Fruit fly (Drosophila melanogaster): ENCODE measurements around the gene Pen.

The Pen gene

DNA sequence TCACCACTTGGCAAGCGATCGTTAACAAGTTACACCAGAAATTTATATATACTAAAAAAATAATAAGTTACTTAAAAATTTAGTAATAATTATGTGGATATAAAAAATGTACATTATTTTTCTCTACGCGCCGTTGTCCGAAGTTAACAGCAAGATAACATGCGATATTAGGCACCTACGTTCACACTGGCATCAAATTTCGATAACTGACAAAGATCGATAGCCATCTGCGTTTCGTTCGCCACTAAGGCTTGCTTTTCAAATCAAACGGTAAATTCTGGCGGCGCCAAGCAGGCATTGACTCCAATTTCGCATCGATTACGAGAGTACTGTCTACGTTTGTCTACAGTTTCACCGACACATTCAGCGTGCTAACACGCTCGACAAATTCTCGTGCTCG, at the start of gene Pen:
TSS of gene Pen (plus strand) at position 196 of the 400 bp plus-strand sequence.
- TF ChIP-seq CG8478 (optimal IDR thresholded peaks at IDR 0.05) (no peak), CTCF (optimal IDR thresholded peaks at IDR 0.05) (peak in 1 of 2 experiments; percentile 17)

DNA sequence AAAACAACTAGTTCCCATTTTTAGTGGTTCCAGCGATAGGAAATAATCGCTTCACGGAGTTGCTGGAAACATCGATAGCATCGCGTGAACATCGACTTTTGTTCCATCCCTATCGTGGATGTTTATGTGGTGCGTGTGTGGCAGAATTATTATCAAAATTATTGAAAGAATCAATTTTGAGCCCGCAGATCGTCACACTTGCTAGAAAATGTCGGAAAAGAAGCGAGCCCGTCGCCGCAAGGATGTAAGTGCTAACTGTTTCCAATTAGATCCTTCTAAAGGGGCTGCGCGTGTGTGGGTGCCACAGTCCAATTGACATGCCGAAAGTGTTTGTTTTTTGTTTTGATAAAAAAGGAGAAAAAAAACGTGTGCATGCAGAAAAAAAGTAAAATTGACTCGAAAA, 47.4 kb upstream of the Pen start, which contains the start of gene Trp1:
TSS of gene Trp1 (plus strand) at position 89 of the 403 bp plus-strand sequence.
- TF ChIP-seq CG8478 (optimal IDR thresholded peaks at IDR 0.05) (no peak), CTCF (optimal IDR thresholded peaks at IDR 0.05) (peak in 1 of 2 experiments; percentile 43)

DNA sequence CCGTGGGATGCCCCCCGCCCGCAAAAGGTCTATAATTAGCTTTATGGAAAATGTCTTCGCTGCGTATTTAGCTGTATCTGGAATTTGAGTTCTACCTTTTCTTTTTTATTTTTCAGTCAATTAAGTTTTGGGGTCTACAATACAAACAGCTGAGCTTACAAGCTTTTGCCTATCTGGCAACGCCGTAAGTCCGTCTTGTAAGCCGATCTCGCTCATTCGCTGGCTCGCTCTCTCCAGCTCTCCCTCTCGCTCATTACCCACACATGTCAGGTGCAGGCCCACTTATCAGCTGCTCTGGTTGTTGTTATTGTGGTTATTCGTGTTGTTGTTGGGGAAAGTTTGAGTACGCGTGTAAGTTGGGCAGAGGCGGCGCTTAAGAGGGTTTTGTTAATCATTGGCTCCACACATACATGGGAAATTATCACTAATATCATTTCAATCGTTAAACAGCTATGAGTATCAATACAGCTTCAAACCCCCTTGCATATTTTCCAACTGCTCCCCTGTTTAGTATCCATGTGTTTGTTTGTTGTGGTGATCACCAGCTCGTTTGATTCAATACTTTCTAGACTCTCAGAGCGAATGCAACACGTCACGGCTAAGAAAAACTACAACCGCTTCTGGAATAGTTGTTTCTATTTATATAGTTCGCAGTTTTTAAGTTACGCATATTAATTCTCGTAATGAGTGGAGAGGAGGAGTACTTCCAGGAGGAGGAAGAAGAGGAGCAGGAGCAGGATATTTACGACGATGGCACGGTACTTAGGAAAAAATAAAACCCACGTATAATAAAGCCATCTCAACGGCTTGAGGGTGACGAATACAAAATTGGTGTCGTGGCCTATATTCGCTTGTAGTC, 46.7 kb upstream of the Pen start:
- TF ChIP-seq CTCF (optimal IDR thresholded peaks at IDR 0.05): no peak
- no peak for TF ChIP-seq CG8478 (optimal IDR thresholded peaks at IDR 0.05)

DNA sequence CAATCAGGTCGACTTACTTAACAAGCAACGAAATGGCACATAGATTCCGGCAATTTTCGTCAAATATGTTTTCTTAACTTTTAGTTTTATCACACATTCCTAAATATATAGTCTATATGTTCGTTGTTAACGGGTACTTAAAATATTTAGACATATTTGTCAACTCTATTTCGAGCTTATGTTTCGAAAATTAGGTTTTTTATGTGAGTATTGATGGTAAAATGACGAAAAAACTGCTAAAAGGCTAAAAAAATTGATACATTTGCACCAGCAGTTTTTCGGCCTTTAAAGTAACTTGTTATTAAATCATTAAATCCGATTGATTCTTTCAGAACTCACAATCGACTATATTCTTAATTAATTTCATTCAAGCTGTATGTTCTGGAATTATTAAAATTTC, 39.3 kb upstream of the Pen start, which contains the start of gene CG13131:
TSS of gene CG13131 (minus strand) at position 101 of the 400 bp plus-strand sequence.
- TF ChIP-seq CTCF (optimal IDR thresholded peaks at IDR 0.05) (no peak), CG8478 (optimal IDR thresholded peaks at IDR 0.05) (no peak)

dm6 chr2L:10026376-10026775, 30.3 kb upstream of the Pen start, which contains the start of gene CG13127:
TSS of gene CG13127 (plus strand) at chr2L:10026676.
- no peak for TF ChIP-seq CTCF (optimal IDR thresholded peaks at IDR 0.05)
- no peak for TF ChIP-seq CG8478 (optimal IDR thresholded peaks at IDR 0.05)

- TF ChIP-seq CG8478 (optimal IDR thresholded peaks at IDR 0.05): no peak
- TF ChIP-seq CTCF (optimal IDR thresholded peaks at IDR 0.05): no peak
These were observed 24.3 kb upstream of the Pen start, which contains the start of gene obst-B for dm6 chr2L:10032415-10032814. TSS of gene obst-B (plus strand) at chr2L:10032690.

DNA sequence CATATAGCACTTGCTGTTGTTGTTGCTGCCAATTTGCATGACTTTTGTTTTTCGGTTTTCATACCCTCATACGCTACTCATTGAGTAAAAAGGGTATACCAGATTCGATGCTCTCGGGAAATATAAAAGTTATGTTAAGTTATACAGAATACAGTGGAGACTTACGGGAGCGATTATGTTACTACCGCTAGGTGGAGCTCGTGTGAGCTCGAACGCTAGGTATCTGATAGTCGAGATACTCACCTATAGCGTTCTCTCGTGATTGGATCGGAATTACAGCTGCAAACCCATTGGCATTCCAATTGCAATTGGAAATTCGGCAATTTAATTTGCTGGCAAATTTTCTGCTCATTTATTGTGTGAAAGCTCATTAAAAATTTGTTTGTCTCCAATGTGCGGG, 23.3 kb upstream of the Pen start:
- TF ChIP-seq CTCF (optimal IDR thresholded peaks at IDR 0.05) (peak; percentile 55 to 69), CG8478 (optimal IDR thresholded peaks at IDR 0.05) (no peak)

DNA sequence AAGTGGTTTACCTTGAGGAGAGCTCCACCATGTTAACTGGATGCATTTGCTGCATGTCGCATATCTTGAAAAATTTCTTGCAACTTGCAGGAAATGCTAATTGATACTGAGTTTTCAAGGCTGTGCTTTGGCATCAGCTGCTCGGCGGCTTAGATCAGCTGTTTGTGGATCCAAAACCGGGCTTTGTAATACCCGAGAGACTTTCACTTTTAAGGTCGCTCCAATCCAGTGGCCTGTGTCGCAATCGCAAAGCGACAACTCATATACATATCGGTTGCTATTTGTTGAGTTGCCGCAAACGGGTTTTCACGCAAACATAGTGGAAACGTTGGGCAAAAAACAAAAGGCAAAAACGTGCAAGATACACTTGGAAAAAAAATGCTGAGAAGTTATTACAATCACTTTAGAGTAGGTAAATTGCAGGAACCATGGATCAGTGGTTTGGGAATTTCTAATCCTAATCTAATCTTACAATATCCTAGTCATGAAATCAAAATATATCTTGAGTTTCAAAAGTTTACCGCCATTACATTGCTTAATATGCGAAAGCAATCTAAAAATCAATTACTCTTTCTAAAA, 20.8 kb upstream of the Pen start:
- no peak for TF ChIP-seq CG8478 (optimal IDR thresholded peaks at IDR 0.05)
- TF ChIP-seq CTCF (optimal IDR thresholded peaks at IDR 0.05): no peak

DNA sequence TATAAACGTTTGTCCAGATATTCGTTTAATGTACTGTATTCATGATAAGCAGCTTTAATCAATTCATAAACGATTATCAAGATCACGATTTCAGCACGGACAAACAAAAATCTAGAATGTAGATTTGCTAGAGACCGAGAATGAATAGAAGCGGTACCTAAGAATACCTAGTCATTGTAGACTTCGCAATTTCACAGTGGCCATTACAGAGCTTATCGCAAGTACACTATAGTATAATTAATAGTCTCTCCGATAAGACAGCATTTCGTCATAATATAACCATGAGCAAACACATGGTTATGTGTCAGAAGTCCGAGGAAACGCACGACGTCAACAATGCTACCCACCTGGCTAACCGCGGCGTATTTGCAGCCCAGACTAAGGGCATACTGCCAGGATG, 7.4 kb upstream of the Pen start, which contains the start of gene CG33301:
TSS of gene CG33301 (plus strand) at position 301 of the 400 bp plus-strand sequence.
- no peak for TF ChIP-seq CG8478 (optimal IDR thresholded peaks at IDR 0.05)
- TF ChIP-seq CTCF (optimal IDR thresholded peaks at IDR 0.05): no peak

DNA sequence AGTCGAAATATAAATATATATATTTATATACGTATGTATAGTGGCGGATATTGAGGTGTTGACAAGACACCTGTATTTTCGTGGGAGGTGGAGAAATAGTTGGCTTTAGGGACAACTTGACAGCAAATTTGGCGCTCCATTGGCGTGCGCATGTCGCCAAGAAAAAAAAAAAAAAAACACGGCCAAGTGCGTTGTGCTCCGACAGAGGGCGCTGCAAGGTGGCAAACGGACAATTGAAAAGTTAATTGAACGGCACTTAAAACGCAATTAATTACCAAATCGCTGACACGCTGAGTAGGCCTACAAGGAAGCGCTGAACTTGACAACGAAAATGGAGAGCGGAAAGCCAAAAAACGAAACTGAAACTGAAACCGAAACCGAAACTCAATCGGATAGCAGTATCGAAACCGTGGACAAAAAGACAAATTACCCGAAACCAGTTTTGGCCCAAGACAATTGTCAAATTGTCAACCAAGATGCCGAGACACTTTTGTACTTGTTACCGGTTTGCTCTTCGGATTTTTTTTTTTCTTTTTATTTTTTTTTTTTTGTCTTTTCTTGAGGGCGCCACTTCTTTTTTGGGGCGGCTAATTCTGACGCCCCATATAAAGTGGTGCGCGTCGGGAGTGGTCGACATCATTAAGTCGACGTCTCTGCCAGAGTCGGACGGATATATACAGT, 3.0 kb upstream of the Pen start, which contains the start of gene Cpr31A:
TSS of gene Cpr31A (plus strand) at position 631 of the 681 bp plus-strand sequence.
- peak; percentile 59 to 63 for TF ChIP-seq CTCF (optimal IDR thresholded peaks at IDR 0.05)
- TF ChIP-seq CG8478 (optimal IDR thresholded peaks at IDR 0.05): no peak

- TF ChIP-seq CTCF (optimal IDR thresholded peaks at IDR 0.05) (no peak), CG8478 (optimal IDR thresholded peaks at IDR 0.05) (no peak)
These were observed 536 bp downstream of the Pen start for dm6 chr2L:10057236-10057635.

DNA sequence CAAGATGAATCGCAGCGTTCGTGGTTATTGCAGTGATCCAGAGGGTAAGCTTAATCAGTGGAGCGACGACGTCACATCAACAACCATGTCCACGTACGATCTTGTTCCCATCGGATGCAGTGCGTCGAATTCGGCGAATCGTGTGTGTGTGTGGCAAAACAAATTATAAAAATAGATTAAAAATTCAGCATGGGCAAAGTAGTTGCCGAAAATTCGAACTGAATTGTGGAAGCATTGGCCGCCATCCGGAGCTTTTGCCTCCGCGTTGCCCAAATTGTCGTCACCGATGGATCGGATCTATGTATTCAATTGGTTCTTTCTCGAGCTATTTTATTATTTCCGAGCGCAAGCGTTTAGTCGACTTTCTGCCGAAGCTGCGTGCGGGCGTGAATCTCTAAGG, 3.8 kb downstream of the Pen start, which contains the start of gene Spn31A:
TSS of gene Spn31A (plus strand) at position 301 of the 400 bp plus-strand sequence.
- no peak for TF ChIP-seq CTCF (optimal IDR thresholded peaks at IDR 0.05)
- no peak for TF ChIP-seq CG8478 (optimal IDR thresholded peaks at IDR 0.05)

- TF ChIP-seq CTCF (optimal IDR thresholded peaks at IDR 0.05) (no peak), CG8478 (optimal IDR thresholded peaks at IDR 0.05) (no peak)
These were observed 4.6 kb downstream of the Pen start for dm6 chr2L:10061276-10061675.

dm6 chr2L:10064754-10065153, 8.1 kb downstream of the Pen start:
- TF ChIP-seq CTCF (optimal IDR thresholded peaks at IDR 0.05): no peak
- TF ChIP-seq CG8478 (optimal IDR thresholded peaks at IDR 0.05): no peak

DNA sequence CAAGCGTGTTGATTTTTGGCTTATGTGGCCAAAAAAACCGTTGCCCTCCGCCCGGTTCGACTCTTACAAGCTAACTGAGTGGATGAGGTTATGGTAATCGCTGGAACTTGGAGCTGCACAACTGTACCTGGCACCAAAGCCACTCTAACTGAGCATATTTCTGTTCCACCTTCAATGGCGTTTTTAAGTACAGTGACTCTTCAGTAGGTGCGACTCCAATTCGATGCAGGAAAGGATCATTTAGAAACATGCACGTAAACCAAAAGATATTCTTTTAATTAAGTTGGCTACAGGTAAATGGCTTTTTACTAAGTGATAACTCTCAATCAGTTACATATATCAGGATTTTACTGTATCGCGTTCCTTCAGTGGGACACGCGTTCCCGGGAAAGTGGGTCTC, 35.6 kb downstream of the Pen start, which contains the start of gene CG13133:
TSS of gene CG13133 (minus strand) at position 101 of the 400 bp plus-strand sequence.
- TF ChIP-seq CG8478 (optimal IDR thresholded peaks at IDR 0.05) (no peak), CTCF (optimal IDR thresholded peaks at IDR 0.05) (no peak)
